Worm (Caenorhabditis elegans) whole organism, mixed stage, embryonic: ENCODE measurements around the gene ccep-135.
A peak's percentile ranks its signal among the peaks of the same experiment; 100 is the strongest.

Source experiments
- blmp-1 ChIP-seq: fragments of 150-350 bp; optimal IDR thresholded peaks from 2 replicates; lab custom pipeline; 2014; ENCODE audit warnings: missing biosample characterization, missing genetic modification characterization
- ceh-39 ChIP-seq: fragments of 150-350 bp; optimal IDR thresholded peaks from 2 replicates; lab custom pipeline; 2014; ENCODE audit warnings: missing biosample characterization, missing genetic modification characterization
- ceh-43 ChIP-seq: fragments of 200-800 bp; sonication (Bioruptor generic); optimal IDR thresholded peaks from 2 replicates; lab custom pipeline; 2018; ENCODE audit warnings: mild to moderate bottlenecking, missing genetic modification characterization, moderate library complexity, missing compliant biosample characterization
- ceh-83 ChIP-seq: fragments of 200-800 bp; sonication (Bioruptor generic); optimal IDR thresholded peaks from 2 replicates; lab custom pipeline; 2018; ENCODE audit warnings: mild to moderate bottlenecking, missing genetic modification characterization, missing compliant biosample characterization
- ces-1 ChIP-seq: fragments of 150-350 bp; optimal IDR thresholded peaks from 2 replicates; lab custom pipeline; 2014; ENCODE audit warnings: missing biosample characterization, missing genetic modification reagents, missing genetic modification characterization
- cnd-1 ChIP-seq: fragments of 200-800 bp; sonication (Bioruptor generic); optimal IDR thresholded peaks from 2 replicates; lab custom pipeline; 2018; ENCODE audit warnings: mild to moderate bottlenecking, missing genetic modification characterization, missing compliant biosample characterization
- elt-1 ChIP-seq: sonication (generic microtip); optimal IDR thresholded peaks from 2 replicates; lab custom pipeline; 2017; ENCODE audit warnings: missing genetic modification characterization, mild to moderate bottlenecking, missing compliant biosample characterization, antibody characterized with exemption, moderate library complexity, borderline replicate concordance; ENCODE audit not compliant: insufficient read depth
- elt-3 ChIP-seq: fragments of 150-350 bp; optimal IDR thresholded peaks from 2 replicates; lab custom pipeline; 2014; ENCODE audit warnings: missing biosample characterization, missing genetic modification characterization
- flh-1 ChIP-seq: fragments of 200-800 bp; sonication (Bioruptor generic); optimal IDR thresholded peaks from 2 replicates; lab custom pipeline; 2018; ENCODE audit warnings: mild to moderate bottlenecking, missing genetic modification characterization, moderate library complexity, missing compliant biosample characterization
- ham-2 ChIP-seq: fragments of 200-800 bp; sonication (Bioruptor generic); optimal IDR thresholded peaks from 2 replicates; lab custom pipeline; 2018; ENCODE audit warnings: mild to moderate bottlenecking, missing genetic modification characterization, missing compliant biosample characterization
- hlh-1 ChIP-seq: fragments of 150-350 bp; optimal IDR thresholded peaks from 2 replicates; lab custom pipeline; 2014; ENCODE audit warnings: missing biosample characterization, missing genetic modification reagents, missing genetic modification characterization
- lin-13 ChIP-seq: fragments of 150-350 bp; optimal IDR thresholded peaks from 2 replicates; lab custom pipeline; 2014; ENCODE audit warnings: missing biosample characterization, missing genetic modification characterization
- lin-32 ChIP-seq: fragments of 200-800 bp; sonication (Bioruptor generic); optimal IDR thresholded peaks from 2 replicates; lab custom pipeline; 2018; ENCODE audit warnings: mild to moderate bottlenecking, missing genetic modification characterization, missing compliant biosample characterization
- lsy-2 ChIP-seq: fragments of 150-350 bp; optimal IDR thresholded peaks from 2 replicates; lab custom pipeline; 2014; ENCODE audit warnings: missing biosample characterization, missing genetic modification characterization
- mab-5 ChIP-seq: fragments of 150-350 bp; optimal IDR thresholded peaks from 2 replicates; lab custom pipeline; 2014; ENCODE audit warnings: missing biosample characterization, missing genetic modification characterization
- mep-1 ChIP-seq: fragments of 150-350 bp; optimal IDR thresholded peaks from 2 replicates; lab custom pipeline; 2017; ENCODE audit warnings: missing biosample characterization, missing genetic modification reagents, missing genetic modification characterization, inconsistent platforms
- mls-2 ChIP-seq: sonication (generic microtip); optimal IDR thresholded peaks from 2 replicates; lab custom pipeline; 2016; ENCODE audit warnings: mild to moderate bottlenecking, missing genetic modification characterization, moderate library complexity, missing compliant biosample characterization
- nhr-12 ChIP-seq: fragments of 150-350 bp; optimal IDR thresholded peaks from 2 replicates; lab custom pipeline; 2014; ENCODE audit warnings: missing biosample characterization, missing genetic modification characterization
- nhr-2 ChIP-seq: fragments of 150-350 bp; optimal IDR thresholded peaks from 2 replicates; lab custom pipeline; 2014; ENCODE audit warnings: missing biosample characterization, missing genetic modification characterization
- nhr-28 ChIP-seq: fragments of 150-350 bp; optimal IDR thresholded peaks from 2 replicates; lab custom pipeline; 2014; ENCODE audit warnings: missing biosample characterization, missing genetic modification characterization
- pha-4 ChIP-seq: fragments of 150-350 bp; optimal IDR thresholded peaks from 2 replicates; lab custom pipeline; 2018; ENCODE audit warnings: missing biosample characterization, missing genetic modification reagents, missing genetic modification characterization
- snpc-4 ChIP-seq: fragments of 150-350 bp; optimal IDR thresholded peaks from 2 replicates; lab custom pipeline; 2014; ENCODE audit warnings: missing biosample characterization, missing genetic modification characterization
- sptf-1 ChIP-seq: sonication (generic microtip); optimal IDR thresholded peaks from 2 replicates; lab custom pipeline; 2017; ENCODE audit warnings: mild to moderate bottlenecking, missing genetic modification characterization, moderate library complexity, missing compliant biosample characterization
- tbx-8 ChIP-seq: fragments of 200-800 bp; sonication (Bioruptor generic); optimal IDR thresholded peaks from 2 replicates; lab custom pipeline; 2018; ENCODE audit warnings: mild to moderate bottlenecking, missing genetic modification characterization, moderate library complexity, missing compliant biosample characterization
- unc-120 ChIP-seq: sonication (generic microtip); optimal IDR thresholded peaks from 2 replicates; lab custom pipeline; 2017; ENCODE audit warnings: missing genetic modification characterization, missing compliant biosample characterization; ENCODE audit not compliant: poor library complexity, severe bottlenecking
- unc-39 ChIP-seq: fragments of 150-350 bp; optimal IDR thresholded peaks from 2 replicates; lab custom pipeline; 2014; ENCODE audit warnings: missing biosample characterization, missing genetic modification characterization
- unc-62 ChIP-seq: fragments of 150-350 bp; optimal IDR thresholded peaks from 2 replicates; lab custom pipeline; 2014; ENCODE audit warnings: missing biosample characterization, missing genetic modification reagents, missing genetic modification characterization
- zip-8 ChIP-seq: fragments of 150-350 bp; optimal IDR thresholded peaks from 2 replicates; lab custom pipeline; 2014; ENCODE audit warnings: missing biosample characterization, missing genetic modification characterization
- ztf-11 ChIP-seq: fragments of 150-350 bp; optimal IDR thresholded peaks from 2 replicates; lab custom pipeline; 2014; ENCODE audit warnings: missing biosample characterization, missing genetic modification characterization

ccep-135 gene

ce11 chrIII:3091572-3091971 lies at the start of gene ccep-135:
TSS of gene ccep-135 (plus strand) at chrIII:3091872.
- TF ChIP-seq pha-4 (tag; lab: Kevin White, UChicago) (no peak), nhr-2 (tag; lab: Kevin White, UChicago) (no peak), ztf-11 (tag; lab: Kevin White, UChicago) (no peak), ces-1 (GFP tag; lab: Kevin White, UChicago) (no peak), tbx-8 (GFP tag; lab: Kevin White, UChicago) (no peak), ceh-43 (no peak), blmp-1 (no peak), ceh-83 (GFP tag; lab: Kevin White, UChicago) (no peak), sptf-1 (tag; lab: Kevin White, UChicago) (no peak), lin-13 (tag; lab: Kevin White, UChicago) (no peak), nhr-28 (tag; lab: Kevin White, UChicago) (no peak), hlh-1 (no peak), unc-62 (GFP tag; lab: Kevin White, UChicago) (no peak), zip-8 (tag; lab: Kevin White, UChicago) (no peak)

DNA sequence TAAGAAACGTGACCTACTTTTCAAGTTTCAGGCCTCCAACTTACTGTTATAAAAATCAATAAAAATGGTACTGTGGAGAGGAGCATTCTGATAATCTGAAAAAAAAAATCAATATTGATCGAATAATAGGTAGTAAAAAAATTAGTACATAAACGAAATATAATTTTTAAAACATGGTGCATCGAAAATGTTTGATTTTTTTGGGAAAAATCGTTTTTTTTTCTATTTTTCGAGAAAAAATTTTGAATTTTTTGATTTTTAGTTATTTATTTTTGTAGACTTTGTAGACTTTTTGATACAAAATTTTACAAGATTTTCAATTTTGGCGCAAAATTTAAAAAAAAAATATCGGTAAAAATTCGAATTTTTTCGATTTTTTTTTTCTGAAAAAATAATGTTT lies 44.6 kb upstream of the ccep-135 start, which contains the start of gene cutl-25:
cutl-25 (minus strand) TSS at position 101 of the 400 bp plus-strand sequence.
- no peak for TF ChIP-seq lsy-2 (tag; lab: Kevin White, UChicago)
- TF ChIP-seq hlh-1, result no peak
- TF ChIP-seq flh-1, result no peak
- no peak for TF ChIP-seq cnd-1 (tag; lab: Kevin White, UChicago)
- TF ChIP-seq ceh-43, result no peak
- no peak for TF ChIP-seq lin-13 (tag; lab: Kevin White, UChicago)
- no peak for TF ChIP-seq unc-39
- TF ChIP-seq elt-3 (tag; lab: Kevin White, UChicago), result no peak
- TF ChIP-seq nhr-28 (tag; lab: Kevin White, UChicago), result no peak
- TF ChIP-seq ceh-39 (tag; lab: Kevin White, UChicago), result no peak
- no peak for TF ChIP-seq blmp-1
- TF ChIP-seq elt-1, result no peak
- TF ChIP-seq ces-1 (GFP tag; lab: Kevin White, UChicago), result no peak
- no peak for TF ChIP-seq nhr-2 (tag; lab: Kevin White, UChicago)
- TF ChIP-seq mep-1, result no peak
- TF ChIP-seq unc-120 (tag; lab: Kevin White, UChicago), result no peak

ce11 chrIII:3047909-3048308 lies 43.8 kb upstream of the ccep-135 start:
- no peak for TF ChIP-seq lin-32
- TF ChIP-seq blmp-1, result peak; percentile 28
- TF ChIP-seq lin-13 (tag; lab: Kevin White, UChicago), result no peak
- TF ChIP-seq nhr-2 (tag; lab: Kevin White, UChicago), result peak; percentile 77
- no peak for TF ChIP-seq ham-2 (GFP tag; lab: Kevin White, UChicago)
- peak; percentile 22 for TF ChIP-seq zip-8 (tag; lab: Kevin White, UChicago)

ce11 chrIII:3055878-3056277 lies 35.8 kb upstream of the ccep-135 start:
- TF ChIP-seq zip-8 (tag; lab: Kevin White, UChicago) (no peak), unc-39 (no peak), ham-2 (GFP tag; lab: Kevin White, UChicago) (peak; percentile 6)

DNA sequence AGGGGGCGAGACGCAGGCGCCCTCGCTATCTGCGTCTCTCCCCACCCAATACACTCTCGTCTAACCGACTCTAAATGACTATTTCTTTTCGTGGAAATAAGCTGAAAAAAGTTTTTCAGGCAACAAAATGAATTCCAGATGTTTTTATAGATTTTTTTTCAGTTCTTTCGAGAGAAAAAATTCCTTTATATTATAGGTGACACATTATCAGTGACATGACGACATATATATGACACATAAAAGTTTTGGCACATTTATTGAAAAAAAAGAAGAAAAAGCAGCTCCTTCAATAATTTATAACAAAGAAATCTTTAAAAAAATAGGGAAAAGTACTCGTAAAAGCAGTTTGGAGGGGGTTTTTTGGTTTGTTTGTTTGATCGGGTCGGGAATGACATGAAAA lies 31.4 kb upstream of the ccep-135 start, which contains the start of gene fipr-29:
fipr-29 (minus strand) TSS at position 101 of the 400 bp plus-strand sequence.
- TF ChIP-seq elt-3 (tag; lab: Kevin White, UChicago) (no peak), sptf-1 (tag; lab: Kevin White, UChicago) (no peak), ztf-11 (tag; lab: Kevin White, UChicago) (no peak), nhr-12 (tag; lab: Kevin White, UChicago) (no peak), hlh-1 (no peak), ceh-43 (no peak), nhr-28 (tag; lab: Kevin White, UChicago) (no peak), ceh-83 (GFP tag; lab: Kevin White, UChicago) (no peak), unc-62 (GFP tag; lab: Kevin White, UChicago) (no peak), cnd-1 (tag; lab: Kevin White, UChicago) (no peak)
- TF ChIP-seq, all 35 proteins: peak for 0

ce11 chrIII:3061289-3061688 lies 30.4 kb upstream of the ccep-135 start:
- TF ChIP-seq snpc-4 (no peak), elt-1 (no peak), pha-4 (tag; lab: Kevin White, UChicago) (no peak), hlh-1 (no peak), mls-2 (tag; lab: Kevin White, UChicago) (no peak), nhr-12 (tag; lab: Kevin White, UChicago) (no peak), sptf-1 (tag; lab: Kevin White, UChicago) (no peak), mab-5 (tag; lab: Kevin White, UChicago) (no peak), ces-1 (GFP tag; lab: Kevin White, UChicago) (no peak)
